Worm (Caenorhabditis elegans): ENCODE measurements around the gene fbxa-83.
A peak's percentile ranks its signal among the peaks of the same experiment; 100 is the strongest.

The fbxa-83 gene

ce11 chrIV:14361189-14361588 is 35.0 kb upstream of the fbxa-83 start, which contains the start of gene ssu-2:
ssu-2 (plus strand) TSS chrIV:14361247.
- TF ChIP-seq mls-2 (tag; optimal IDR thresholded peaks at IDR 0.05) (no peak), nhr-237 (tag; optimal IDR thresholded peaks at IDR 0.05) (no peak), M03D4.4 (tag; optimal IDR thresholded peaks at IDR 0.05) (no peak), ces-1 (GFP tag; optimal IDR thresholded peaks at IDR 0.05) (no peak), lin-32 (GFP tag; optimal IDR thresholded peaks at IDR 0.05) (no peak), hlh-1 (tag; optimal IDR thresholded peaks at IDR 0.05) (no peak), mab-5 (tag; optimal IDR thresholded peaks at IDR 0.05) (no peak), unc-39 (tag; optimal IDR thresholded peaks at IDR 0.05) (no peak), unc-120 (tag; optimal IDR thresholded peaks at IDR 0.05; ENCODE audit: poor library complexity, severe bottlenecking) (no peak), nhr-2 (tag; optimal IDR thresholded peaks at IDR 0.05) (no peak), ceh-39 (tag; optimal IDR thresholded peaks at IDR 0.05) (no peak), sptf-1 (tag; optimal IDR thresholded peaks at IDR 0.05) (no peak), ztf-11 (tag; optimal IDR thresholded peaks at IDR 0.05) (no peak), ceh-83 (GFP tag; optimal IDR thresholded peaks at IDR 0.05) (no peak), flh-1 (GFP tag; optimal IDR thresholded peaks at IDR 0.05) (no peak), bed-3 (GFP tag; optimal IDR thresholded peaks at IDR 0.05) (no peak)

DNA sequence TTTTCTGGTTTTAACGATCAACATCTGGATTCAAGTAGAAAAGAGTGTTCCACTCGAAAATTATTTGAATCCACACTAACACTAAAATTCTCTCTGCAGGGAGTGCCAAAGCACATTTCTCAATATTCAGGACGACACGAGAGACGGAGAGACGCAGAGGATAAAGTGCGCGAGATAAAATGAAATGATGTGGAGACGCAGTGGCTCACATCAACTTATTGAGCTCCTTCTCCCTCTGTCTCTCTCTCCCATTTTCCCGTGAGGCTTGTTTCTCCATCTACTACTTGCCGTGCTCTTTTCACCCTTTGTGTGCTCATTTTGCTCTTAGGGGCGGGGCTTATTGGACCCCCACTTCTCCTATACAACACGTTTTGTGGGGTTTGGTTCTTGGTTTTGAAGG is 29.9 kb upstream of the fbxa-83 start:
- no peak for TF ChIP-seq flh-1 (GFP tag; optimal IDR thresholded peaks at IDR 0.05)
- no peak for TF ChIP-seq drap-1 (GFP tag; optimal IDR thresholded peaks at IDR 0.05)
- TF ChIP-seq hlh-1 (tag; optimal IDR thresholded peaks at IDR 0.05) = peak; percentile 48
- TF ChIP-seq pha-4 (tag; optimal IDR thresholded peaks at IDR 0.05) = peak; percentile 7
- no peak for TF ChIP-seq elt-1 (tag; optimal IDR thresholded peaks at IDR 0.05; ENCODE audit: borderline replicate concordance, insufficient read depth)
- peak; percentile 44 for TF ChIP-seq unc-62 (GFP tag; optimal IDR thresholded peaks at IDR 0.05)
- no peak for TF ChIP-seq lin-13 (tag; optimal IDR thresholded peaks at IDR 0.05)
- TF ChIP-seq ces-1 (GFP tag; optimal IDR thresholded peaks at IDR 0.05) = peak; percentile 87

ce11 chrIV:14350651-14351050 is 24.5 kb upstream of the fbxa-83 start, which contains the start of gene oac-56:
oac-56 (minus strand) TSS chrIV:14350751.
- TF ChIP-seq nhr-12 (tag; optimal IDR thresholded peaks at IDR 0.05) (no peak), sptf-1 (tag; optimal IDR thresholded peaks at IDR 0.05) (no peak), cnd-1 (tag; optimal IDR thresholded peaks at IDR 0.05) (no peak), lsy-2 (tag; optimal IDR thresholded peaks at IDR 0.05) (no peak), ceh-83 (GFP tag; optimal IDR thresholded peaks at IDR 0.05) (no peak), ceh-43 (GFP tag; optimal IDR thresholded peaks at IDR 0.05) (no peak)

- TF ChIP-seq ztf-11 (tag; optimal IDR thresholded peaks at IDR 0.05) (no peak), nhr-12 (tag; optimal IDR thresholded peaks at IDR 0.05) (no peak), ceh-39 (tag; optimal IDR thresholded peaks at IDR 0.05) (no peak), M03D4.4 (tag; optimal IDR thresholded peaks at IDR 0.05) (no peak)
These were observed 17.6 kb upstream of the fbxa-83 start, which contains the start of gene srlf-28 for ce11 chrIV:14343756-14344155. srlf-28 (minus strand) TSS chrIV:14343856.

DNA sequence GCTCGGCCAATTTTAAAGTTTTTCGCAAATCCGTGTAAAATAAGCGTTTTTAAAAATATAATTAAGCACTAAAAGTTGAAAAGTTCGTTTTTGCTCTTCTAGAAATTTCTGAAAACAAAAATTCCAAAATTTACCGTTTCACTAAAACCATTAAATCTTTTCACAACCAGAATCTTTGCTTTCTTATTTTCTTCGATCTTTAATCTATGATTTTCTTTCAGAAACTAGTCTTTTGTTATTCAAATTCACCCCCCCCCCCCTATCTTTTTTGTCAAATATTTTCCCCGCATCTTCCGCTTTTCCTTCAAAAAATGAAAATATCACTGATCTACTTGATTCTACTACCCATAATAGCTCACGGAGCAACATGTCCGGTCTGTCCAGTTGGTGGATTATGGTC is 13.5 kb upstream of the fbxa-83 start, which contains the start of gene Y67A10A.11:
Gene Y67A10A.11 (plus strand): TSS at position 301 of the 400 bp plus-strand sequence.
- no peak for TF ChIP-seq mep-1 (tag; optimal IDR thresholded peaks at IDR 0.05)
- TF ChIP-seq bed-3 (GFP tag; optimal IDR thresholded peaks at IDR 0.05) = no peak
- TF ChIP-seq flh-1 (GFP tag; optimal IDR thresholded peaks at IDR 0.05) = no peak
- TF ChIP-seq lsy-2 (tag; optimal IDR thresholded peaks at IDR 0.05) = no peak
- no peak for TF ChIP-seq blmp-1 (tag; optimal IDR thresholded peaks at IDR 0.05)
- no peak for TF ChIP-seq ztf-11 (tag; optimal IDR thresholded peaks at IDR 0.05)
- TF ChIP-seq elt-1 (tag; optimal IDR thresholded peaks at IDR 0.05; ENCODE audit: borderline replicate concordance, insufficient read depth) = no peak
- no peak for TF ChIP-seq cnd-1 (tag; optimal IDR thresholded peaks at IDR 0.05)
- TF ChIP-seq tbx-8 (GFP tag; optimal IDR thresholded peaks at IDR 0.05) = no peak
- TF ChIP-seq nhr-12 (tag; optimal IDR thresholded peaks at IDR 0.05) = no peak
- TF ChIP-seq sptf-1 (tag; optimal IDR thresholded peaks at IDR 0.05) = no peak
- no peak for TF ChIP-seq nhr-28 (tag; optimal IDR thresholded peaks at IDR 0.05)
- no peak for TF ChIP-seq nhr-76 (tag; optimal IDR thresholded peaks at IDR 0.05)
- TF ChIP-seq ceh-43 (GFP tag; optimal IDR thresholded peaks at IDR 0.05) = no peak
- no peak for TF ChIP-seq snpc-4 (tag; optimal IDR thresholded peaks at IDR 0.05)
- no peak for TF ChIP-seq unc-62 (GFP tag; optimal IDR thresholded peaks at IDR 0.05)

Measured in whole organism, mixed stage, embryonic.